Fruit fly (Drosophila melanogaster): ENCODE data around the gene CG32645.

DNA sequence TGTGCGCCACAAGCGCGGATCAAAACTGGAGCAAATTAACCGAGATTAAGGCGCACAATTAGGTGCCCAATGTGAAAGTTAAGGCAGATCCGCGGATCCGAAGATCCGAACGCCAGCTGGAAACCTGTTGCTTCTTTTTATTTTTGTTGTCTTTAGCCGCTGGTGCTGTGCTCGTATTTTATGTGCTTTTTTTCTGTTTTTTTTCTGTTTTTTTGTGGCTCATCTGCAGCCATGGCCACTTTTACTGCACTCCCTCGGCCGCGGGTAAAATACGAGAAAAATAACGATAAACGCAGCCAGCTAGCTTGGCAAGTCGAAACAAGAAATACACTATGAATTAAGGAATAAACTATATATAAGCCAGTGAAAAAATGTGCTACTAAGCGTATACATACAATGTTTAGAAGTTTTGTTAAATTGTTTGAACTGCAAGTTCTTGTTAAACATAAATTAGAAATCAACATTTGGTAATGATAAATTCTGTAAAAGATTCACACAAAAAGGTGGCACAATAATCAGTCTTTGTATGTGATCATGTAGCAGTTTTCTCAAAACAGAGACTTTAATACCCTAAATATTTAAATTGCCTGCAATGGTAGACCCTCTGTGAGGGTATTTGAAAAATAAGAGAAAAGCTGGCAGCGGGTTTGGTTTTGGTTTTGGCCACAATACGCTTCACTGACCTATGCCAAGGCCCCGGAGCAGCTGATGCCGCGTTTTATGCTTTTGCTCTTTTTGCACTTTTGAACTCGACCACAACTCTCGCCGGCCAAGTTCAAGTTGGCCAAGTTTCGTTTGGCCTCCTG lies 22.4 kb upstream of the CG32645 start:
- TF ChIP-seq CG8478 (optimal IDR thresholded peaks at IDR 0.05), result no peak
- TF ChIP-seq pan (optimal IDR thresholded peaks at IDR 0.05), result no peak
- no peak for TF ChIP-seq usp (GFP tag; optimal IDR thresholded peaks at IDR 0.05)
- no peak for TF ChIP-seq psq (optimal IDR thresholded peaks at IDR 0.05)

All from whole organism.